Fruit fly (Drosophila melanogaster) ovary, adult (tissue): Measurements from ENCODE around the gene Arfip.

ENCODE experiments used
- CG17801 ChIP-seq: fragments of 200-800 bp; optimal IDR thresholded peaks from 2 replicates; lab custom pipeline; 2019; ENCODE audit warnings: missing biosample characterization, mild to moderate bottlenecking, missing genetic modification characterization, moderate library complexity; ENCODE audit not compliant: partially characterized antibody

Gene Arfip

dm6 chr3R:11209801-11210402 lies 24.9 kb downstream of the Arfip start, which contains the start of the genes SdhC and Tctp:
Gene SdhC (minus strand): TSS chr3R:11209849.
Gene Tctp (plus strand): TSS chr3R:11210247.
- peak; percentile 62 for TF ChIP-seq CG17801 (GFP tag; lab: Kevin White, UChicago)

dm6 chr3R:11208766-11209331 lies 26.0 kb downstream of the Arfip start:
- peak; percentile 1 for TF ChIP-seq CG17801 (GFP tag; lab: Kevin White, UChicago)

DNA sequence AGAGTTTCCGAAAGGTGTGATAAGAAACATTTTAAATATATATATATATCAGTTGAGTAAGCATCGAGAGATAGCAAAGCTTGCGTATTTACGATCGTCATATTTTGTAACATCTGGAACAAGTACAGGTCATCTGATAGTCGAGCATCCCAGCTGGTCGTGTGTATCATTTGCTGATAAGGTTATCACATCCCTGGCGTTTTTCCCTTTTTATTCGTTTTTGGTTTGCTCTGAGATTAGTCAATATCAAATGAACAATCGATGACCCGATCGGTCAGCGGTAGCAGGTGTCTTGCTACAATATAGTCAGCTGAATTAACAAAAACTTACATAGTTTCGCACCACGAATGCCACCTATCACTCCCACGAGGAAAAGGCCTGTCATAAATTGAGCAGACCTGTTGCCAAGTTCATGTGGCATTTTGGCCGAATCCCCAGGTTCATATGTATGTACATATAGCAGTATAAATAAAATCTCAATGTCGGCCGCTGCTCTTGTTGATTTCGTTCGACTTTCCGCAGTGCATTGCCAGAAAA lies 33.9 kb downstream of the Arfip start:
- no peak for TF ChIP-seq CG17801 (GFP tag; lab: Kevin White, UChicago)

DNA sequence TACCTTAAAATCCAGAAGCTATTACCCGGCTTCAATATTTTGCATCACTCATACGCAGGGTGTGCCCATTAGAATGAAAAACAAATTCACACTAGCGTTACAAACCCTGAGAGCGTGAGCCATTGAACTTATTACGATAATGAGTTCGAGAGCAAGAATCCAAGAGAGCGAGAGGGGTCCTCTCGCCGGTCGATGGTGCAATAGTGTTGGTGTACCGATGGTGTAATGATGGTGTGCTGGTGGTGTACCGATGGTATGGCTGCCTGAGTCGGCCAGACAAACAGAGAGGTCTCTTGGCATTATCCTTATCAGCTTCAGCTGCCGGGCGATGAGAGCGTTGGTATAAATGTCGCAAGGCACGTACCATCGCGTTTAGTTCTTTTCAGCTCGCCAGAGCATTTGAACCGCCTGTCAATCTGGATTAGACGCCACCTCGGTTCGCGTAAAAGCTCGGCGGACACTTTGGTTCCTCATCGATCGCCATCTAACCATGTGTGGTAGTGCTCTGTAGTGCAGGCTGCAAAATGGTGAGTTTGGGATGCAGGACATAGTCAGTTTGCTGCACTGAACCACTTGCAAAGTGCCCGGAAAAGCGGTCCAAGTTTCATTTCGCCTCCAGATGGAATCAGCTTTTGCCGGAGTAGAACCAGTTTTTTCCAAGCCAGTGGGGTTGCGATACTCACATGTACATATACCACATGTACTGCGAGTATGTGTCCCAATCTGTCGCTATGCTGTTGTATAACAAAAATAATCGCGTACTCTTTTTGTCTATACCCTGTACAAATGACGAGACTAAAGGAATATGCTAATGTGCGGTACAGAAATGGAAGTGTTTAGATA lies 34.5 kb downstream of the Arfip start:
- TF ChIP-seq CG17801 (GFP tag; lab: Kevin White, UChicago): no peak

DNA sequence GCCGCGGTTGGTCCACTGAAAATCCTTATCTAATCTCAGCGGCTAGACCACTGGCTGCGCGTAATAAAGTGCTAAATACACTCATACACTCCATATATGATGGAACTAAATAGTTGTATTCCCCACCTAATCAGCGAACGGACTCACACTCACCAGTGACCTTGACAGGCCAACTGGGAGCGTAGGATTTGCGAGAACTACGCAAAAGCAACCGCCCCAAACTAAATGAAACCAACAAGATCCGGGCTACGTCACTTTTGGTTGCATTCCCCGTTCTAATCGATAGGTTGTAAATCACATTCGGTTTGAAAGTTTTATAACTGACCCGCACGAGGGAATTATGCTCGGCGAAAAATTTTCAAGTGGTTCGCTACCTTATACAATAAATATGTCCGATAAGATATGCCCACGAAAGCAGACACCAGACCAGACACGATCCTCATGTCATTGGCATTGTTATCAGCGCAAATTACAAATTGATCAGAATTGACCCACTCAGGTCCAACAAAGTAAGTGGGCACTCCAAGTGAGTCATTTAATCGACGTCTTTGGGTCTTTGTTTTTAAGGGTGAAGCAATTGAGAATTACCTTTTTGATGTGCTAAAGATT lies 35.5 kb downstream of the Arfip start:
- TF ChIP-seq CG17801 (GFP tag; lab: Kevin White, UChicago): no peak

- TF ChIP-seq CG17801 (GFP tag; lab: Kevin White, UChicago): peak; percentile 37
These were observed 36.7 kb downstream of the Arfip start for dm6 chr3R:11198062-11198472.

DNA sequence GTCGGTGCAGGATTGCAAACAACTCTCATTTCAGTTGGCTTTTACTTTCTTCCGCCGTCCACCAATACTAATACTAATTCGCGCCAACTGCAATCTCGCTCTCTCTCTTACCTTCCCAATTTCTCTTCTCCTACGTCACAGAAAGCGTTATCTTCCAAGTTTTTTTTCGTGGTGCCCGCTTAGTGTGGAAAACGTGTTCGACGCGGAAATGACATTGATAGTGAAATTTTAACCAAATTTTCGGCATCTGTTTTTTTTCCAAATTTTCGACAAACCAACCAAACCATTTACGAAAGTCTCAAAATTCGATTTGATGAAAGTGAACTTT lies 37.5 kb downstream of the Arfip start, which contains the start of gene cu:
Gene cu, plus strand, starts transcription at position 204 of the 328 bp plus-strand sequence.
- TF ChIP-seq CG17801 (GFP tag; lab: Kevin White, UChicago): no peak

DNA sequence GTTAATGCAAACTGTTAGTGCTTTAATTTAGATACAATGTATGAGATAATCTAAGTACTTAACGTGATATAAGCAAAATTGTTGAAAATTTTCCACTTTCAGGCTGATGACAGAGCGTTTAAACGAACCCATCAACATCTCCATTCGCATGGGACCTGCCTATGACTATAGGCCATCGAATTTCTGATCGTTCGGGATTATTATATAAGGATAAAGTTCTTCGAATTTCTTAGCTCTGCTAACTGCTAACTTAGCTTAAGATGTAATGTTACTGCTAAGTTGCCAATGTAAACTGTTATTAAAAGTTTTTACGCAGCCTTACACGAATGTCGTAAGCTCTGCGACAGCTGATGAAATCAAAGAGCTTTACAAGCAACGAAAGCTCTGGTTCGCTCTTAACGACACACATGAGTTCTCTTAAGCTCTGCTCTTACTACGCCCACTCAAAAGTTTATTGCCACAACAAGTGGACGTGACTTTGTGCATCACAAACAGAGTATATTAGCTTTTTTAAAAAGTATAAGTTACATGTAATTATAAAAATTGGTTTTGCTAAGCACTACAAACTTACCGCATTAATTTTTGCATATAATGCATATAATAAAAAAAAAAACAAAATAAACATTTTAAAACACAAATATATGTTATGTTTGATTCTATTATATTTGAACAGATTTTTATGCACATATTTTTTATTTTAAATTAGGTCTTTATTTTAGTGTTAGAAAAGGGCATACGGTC lies 38.0 kb downstream of the Arfip start:
- TF ChIP-seq CG17801 (GFP tag; lab: Kevin White, UChicago): peak; percentile 83

DNA sequence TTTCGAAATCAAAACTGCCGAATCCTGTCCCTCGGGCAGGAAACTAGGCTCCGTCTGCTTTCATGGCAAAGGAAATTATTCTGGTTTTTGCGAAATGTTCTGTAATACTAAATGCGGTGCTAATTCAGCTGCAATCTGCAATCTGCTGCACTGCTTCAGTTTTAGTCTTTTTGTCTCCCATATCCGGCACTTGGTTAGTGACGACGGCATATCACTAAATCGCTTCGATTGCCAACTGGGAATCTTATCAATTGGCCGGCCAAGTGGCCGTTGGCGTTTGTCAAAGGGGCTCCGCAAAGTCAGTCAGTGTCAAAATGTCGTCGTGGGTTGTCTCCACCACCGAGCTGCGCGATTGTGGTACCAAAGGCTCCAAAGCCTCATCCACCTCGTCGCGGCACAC lies 39.0 kb downstream of the Arfip start, which contains the start of gene CG18577:
Gene CG18577, plus strand, starts transcription at position 301 of the 400 bp plus-strand sequence.
- TF ChIP-seq CG17801 (GFP tag; lab: Kevin White, UChicago): no peak
